Worm (Caenorhabditis elegans): ENCODE results near the gene rpap-2.
A peak's percentile ranks its signal among the peaks of the same experiment; 100 is the strongest.

Gene rpap-2

ce11 chrIII:8956146-8956646 is 11.6 kb upstream of the rpap-2 start, which contains the start of the genes ZK643.5 and ZK643.2 (continued):
- TF ChIP-seq elt-3 (tag; optimal IDR thresholded peaks at IDR 0.05) (no peak), egl-27 (tag; optimal IDR thresholded peaks at IDR 0.05) (no peak), nhr-12 (tag; optimal IDR thresholded peaks at IDR 0.05) (no peak), ztf-4 (tag; optimal IDR thresholded peaks at IDR 0.05) (no peak), lin-11 (tag; optimal IDR thresholded peaks at IDR 0.05) (peak; percentile 7), nhr-237 (tag; optimal IDR thresholded peaks at IDR 0.05) (no peak), aly-2 (tag; optimal IDR thresholded peaks at IDR 0.05) (no peak), nhr-23 (tag; optimal IDR thresholded peaks at IDR 0.05) (no peak), mab-5 (tag; optimal IDR thresholded peaks at IDR 0.05) (peak; percentile 52), sem-4 (tag; optimal IDR thresholded peaks at IDR 0.05) (peak; percentile 50), fos-1 (tag; optimal IDR thresholded peaks at IDR 0.05) (no peak), ama-1 (optimal IDR thresholded peaks at IDR 0.05) (no peak), ZK546.5 (tag; optimal IDR thresholded peaks at IDR 0.05) (no peak), lin-39 (tag; optimal IDR thresholded peaks at IDR 0.05) (no peak), mbf-1 (tag; optimal IDR thresholded peaks at IDR 0.05) (no peak), nhr-77 (tag; optimal IDR thresholded peaks at IDR 0.05) (no peak)

ce11 chrIII:8960664-8961063 is 7.1 kb upstream of the rpap-2 start, which contains the start of gene ZK643.6:
Gene ZK643.6, minus strand, starts transcription at chrIII:8960764.
- TF ChIP-seq sem-4 (tag; optimal IDR thresholded peaks at IDR 0.05), result no peak
- no peak for TF ChIP-seq nhr-23 (tag; optimal IDR thresholded peaks at IDR 0.05)
- TF ChIP-seq mab-5 (tag; optimal IDR thresholded peaks at IDR 0.05), result no peak
- no peak for TF ChIP-seq nhr-11 (tag; optimal IDR thresholded peaks at IDR 0.05)
- no peak for TF ChIP-seq nhr-6 (tag; optimal IDR thresholded peaks at IDR 0.05)
- no peak for TF ChIP-seq ceh-16 (tag; optimal IDR thresholded peaks at IDR 0.05)
- no peak for TF ChIP-seq egl-27 (tag; optimal IDR thresholded peaks at IDR 0.05)
- TF ChIP-seq mbf-1 (tag; optimal IDR thresholded peaks at IDR 0.05), result no peak
- no peak for TF ChIP-seq lin-11 (tag; optimal IDR thresholded peaks at IDR 0.05)
- no peak for TF ChIP-seq elt-3 (tag; optimal IDR thresholded peaks at IDR 0.05)
- no peak for TF ChIP-seq snpc-4 (tag; optimal IDR thresholded peaks at IDR 0.05)
- no peak for TF ChIP-seq nhr-12 (tag; optimal IDR thresholded peaks at IDR 0.05)
- TF ChIP-seq ztf-4 (tag; optimal IDR thresholded peaks at IDR 0.05), result no peak

- TF ChIP-seq nhr-11 (tag; optimal IDR thresholded peaks at IDR 0.05), result no peak
- TF ChIP-seq nhr-23 (tag; optimal IDR thresholded peaks at IDR 0.05), result no peak
- TF ChIP-seq nhr-10 (tag; optimal IDR thresholded peaks at IDR 0.05), result no peak
- TF ChIP-seq alr-1 (tag; optimal IDR thresholded peaks at IDR 0.05), result no peak
- no peak for TF ChIP-seq snpc-4 (tag; optimal IDR thresholded peaks at IDR 0.05)
- TF ChIP-seq mab-5 (tag; optimal IDR thresholded peaks at IDR 0.05), result no peak
- no peak for TF ChIP-seq unc-55 (GFP tag; optimal IDR thresholded peaks at IDR 0.05)
- TF ChIP-seq R02D3.7 (tag; optimal IDR thresholded peaks at IDR 0.05), result no peak
- TF ChIP-seq ceh-82 (tag; optimal IDR thresholded peaks at IDR 0.05), result no peak
- TF ChIP-seq aly-2 (tag; optimal IDR thresholded peaks at IDR 0.05), result no peak
- TF ChIP-seq nhr-77 (tag; optimal IDR thresholded peaks at IDR 0.05), result no peak
- TF ChIP-seq ceh-16 (tag; optimal IDR thresholded peaks at IDR 0.05), result no peak
- no peak for TF ChIP-seq C34F6.9 (tag; optimal IDR thresholded peaks at IDR 0.05)
- no peak for TF ChIP-seq elt-3 (tag; optimal IDR thresholded peaks at IDR 0.05)
- no peak for TF ChIP-seq dmd-4 (tag; optimal IDR thresholded peaks at IDR 0.05)
- TF ChIP-seq gmeb-1 (tag; optimal IDR thresholded peaks at IDR 0.05), result no peak
- TF ChIP-seq sma-9 (GFP tag; optimal IDR thresholded peaks at IDR 0.05), result no peak
- TF ChIP-seq sma-9 (tag; optimal IDR thresholded peaks at IDR 0.05), result no peak
- no peak for TF ChIP-seq ztf-1 (GFP tag; conservative IDR thresholded peaks at IDR 0.05)
- no peak for TF ChIP-seq F13H6.1 (tag; optimal IDR thresholded peaks at IDR 0.05)
Measured at ce11 chrIII:8961993-8962392, 5.8 kb upstream of the rpap-2 start, which contains the start of gene grl-25. Gene grl-25, plus strand, starts transcription at chrIII:8962293.

ce11 chrIII:8962475-8962874 is 5.3 kb upstream of the rpap-2 start:
- no peak for TF ChIP-seq nhr-21 (tag; optimal IDR thresholded peaks at IDR 0.05)

- TF ChIP-seq nhr-237 (tag; optimal IDR thresholded peaks at IDR 0.05), result no peak
- no peak for TF ChIP-seq lin-11 (tag; optimal IDR thresholded peaks at IDR 0.05)
- TF ChIP-seq blmp-1 (tag; optimal IDR thresholded peaks at IDR 0.05; ENCODE audit: insufficient read depth), result no peak
- no peak for TF ChIP-seq crh-2 (tag; optimal IDR thresholded peaks at IDR 0.05)
- no peak for TF ChIP-seq nhr-12 (tag; optimal IDR thresholded peaks at IDR 0.05)
- no peak for TF ChIP-seq sem-4 (tag; optimal IDR thresholded peaks at IDR 0.05)
- no peak for TF ChIP-seq gmeb-1 (tag; optimal IDR thresholded peaks at IDR 0.05)
- no peak for TF ChIP-seq R02D3.7 (tag; optimal IDR thresholded peaks at IDR 0.05)
- TF ChIP-seq nhr-10 (tag; optimal IDR thresholded peaks at IDR 0.05), result no peak
- no peak for TF ChIP-seq nhr-25 (tag; optimal IDR thresholded peaks at IDR 0.05)
- TF ChIP-seq mab-5 (tag; optimal IDR thresholded peaks at IDR 0.05), result no peak
- TF ChIP-seq ztf-4 (tag; optimal IDR thresholded peaks at IDR 0.05), result no peak
- TF ChIP-seq nhr-23 (tag; optimal IDR thresholded peaks at IDR 0.05), result no peak
- TF ChIP-seq mdl-1 (tag; optimal IDR thresholded peaks at IDR 0.05), result no peak
- TF ChIP-seq lsy-2 (tag; optimal IDR thresholded peaks at IDR 0.05), result no peak
- no peak for TF ChIP-seq alr-1 (tag; optimal IDR thresholded peaks at IDR 0.05)
- TF ChIP-seq nhr-6 (tag; optimal IDR thresholded peaks at IDR 0.05), result no peak
- no peak for TF ChIP-seq nhr-129 (tag; optimal IDR thresholded peaks at IDR 0.05)
- no peak for TF ChIP-seq unc-39 (tag; optimal IDR thresholded peaks at IDR 0.05)
Measured at ce11 chrIII:8964684-8965283, 3.0 kb upstream of the rpap-2 start.

Data from whole organism, L2 larva.